Worm (Caenorhabditis elegans): ENCODE data around the gene msp-74.
"Not testable (repeated sequence)": the region's sequence is repeated elsewhere in the genome, so short reads cannot be mapped to it uniquely, and the experiment has no call there.

DNA sequence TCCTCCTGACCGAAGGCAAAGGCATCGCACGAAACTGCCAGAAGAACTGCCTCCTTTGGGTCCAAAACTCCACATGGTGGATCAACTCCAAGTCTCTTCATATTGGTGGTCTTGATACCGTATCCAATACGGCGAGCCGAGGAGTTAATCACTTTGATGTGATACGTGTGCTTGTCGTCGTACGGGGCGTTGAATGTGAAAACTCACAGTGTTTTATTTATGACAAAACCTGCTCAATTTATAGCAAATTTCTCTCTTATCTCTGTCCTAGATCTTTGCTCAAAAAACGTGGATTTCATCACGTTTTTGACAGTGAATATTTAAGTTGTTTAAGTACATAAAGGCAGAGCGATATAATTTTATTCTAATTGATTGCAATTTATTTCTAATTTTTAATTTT is 43.6 kb upstream of the msp-74 start, which contains the start of gene F58A6.9:
- TF ChIP-seq mdl-1, skn-1, fkh-2, R02D3.7, egl-5 (tag; optimal IDR thresholded peaks at IDR 0.05): not testable (repeated sequence)
